Fruit fly (Drosophila melanogaster) whole organism, embryonic: ENCODE results near the gene Zip89B.
A peak's percentile ranks its signal among the peaks of the same experiment; 100 is the strongest.

Experiments used
- Abd-B ChIP-seq: fragments of 200-800 bp; sonication (Bioruptor generic); optimal IDR thresholded peaks from 2 replicates; lab custom pipeline; 2018; ENCODE audit warnings: missing biosample characterization, mild to moderate bottlenecking, missing genetic modification characterization, moderate library complexity
- CG10321 ChIP-seq: fragments of 200-800 bp; sonication (Bioruptor generic); IDR thresholded peaks from 2 replicates; pipeline ENCODE4 v1.3.6; 2022; ENCODE audit warnings: missing biosample characterization, missing genetic modification characterization
- CG10543 ChIP-seq: fragments of 200-800 bp; sonication (Bioruptor generic); optimal IDR thresholded peaks from 3 replicates; lab custom pipeline; 2017; ENCODE audit warnings: missing biosample characterization, mild to moderate bottlenecking, missing genetic modification characterization, moderate library complexity
- CG12104 ChIP-seq: fragments of 200-800 bp; sonication (Bioruptor generic); optimal IDR thresholded peaks from 3 replicates; lab custom pipeline; 2016; ENCODE audit warnings: missing biosample characterization, missing genetic modification characterization
- CG12299 ChIP-seq: fragments of 200-800 bp; sonication (Bioruptor generic); optimal IDR thresholded peaks from 2 replicates; lab custom pipeline; 2018; ENCODE audit warnings: missing biosample characterization, mild to moderate bottlenecking, missing genetic modification characterization
- CG12769 ChIP-seq: fragments of 200-800 bp; sonication (Bioruptor generic); optimal IDR thresholded peaks from 2 replicates; lab custom pipeline; 2019; ENCODE audit warnings: missing biosample characterization, mild to moderate bottlenecking, missing genetic modification characterization, moderate library complexity
- CG13296 ChIP-seq: fragments of 200-800 bp; sonication (Bioruptor generic); optimal IDR thresholded peaks from 3 replicates; lab custom pipeline; 2018; ENCODE audit warnings: missing biosample characterization, mild to moderate bottlenecking, missing genetic modification characterization
- CG13424 ChIP-seq: fragments of 200-800 bp; sonication (Bioruptor generic); optimal IDR thresholded peaks from 2 replicates; lab custom pipeline; 2019; ENCODE audit warnings: missing biosample characterization, mild to moderate bottlenecking, missing genetic modification characterization, moderate library complexity
- CG14667 ChIP-seq: fragments of 200-800 bp; sonication (Bioruptor generic); IDR thresholded peaks from 2 replicates; pipeline ENCODE4 v1.3.6; 2022; ENCODE audit warnings: missing biosample characterization, missing genetic modification characterization
- CG17186 ChIP-seq: fragments of 200-800 bp; sonication (Bioruptor generic); optimal IDR thresholded peaks from 3 replicates; lab custom pipeline; 2017; ENCODE audit warnings: missing biosample characterization, missing genetic modification reagents, missing genetic modification characterization
- CG2199 ChIP-seq: fragments of 200-800 bp; sonication (Bioruptor generic); IDR thresholded peaks from 3 replicates; pipeline ENCODE4 v1.3.6; 2022; ENCODE audit warnings: missing biosample characterization, missing genetic modification characterization
- CG2875 ChIP-seq: fragments of 200-800 bp; sonication (Bioruptor generic); optimal IDR thresholded peaks from 2 replicates; lab custom pipeline; 2017; ENCODE audit warnings: missing biosample characterization, mild to moderate bottlenecking, missing genetic modification characterization, missing genetic modification reagents
- CG4328 ChIP-seq: fragments of 200-800 bp; sonication (Bioruptor generic); optimal IDR thresholded peaks from 3 replicates; lab custom pipeline; 2017; ENCODE audit warnings: missing biosample characterization, missing genetic modification reagents, missing genetic modification characterization
- CG7928 ChIP-seq: fragments of 200-800 bp; sonication (Bioruptor generic); optimal IDR thresholded peaks from 2 replicates; lab custom pipeline; 2017; ENCODE audit warnings: missing biosample characterization, mild to moderate bottlenecking, missing genetic modification characterization
- CG8089 ChIP-seq: fragments of 200-800 bp; sonication (Bioruptor generic); optimal IDR thresholded peaks from 3 replicates; lab custom pipeline; 2016; ENCODE audit warnings: missing biosample characterization, missing genetic modification characterization
- CG8281 ChIP-seq: fragments of 200-800 bp; sonication (Bioruptor generic); optimal IDR thresholded peaks from 2 replicates; lab custom pipeline; 2018; ENCODE audit warnings: missing biosample characterization, mild to moderate bottlenecking, missing genetic modification characterization, moderate library complexity
- CG8359 ChIP-seq: fragments of 200-800 bp; sonication (Bioruptor generic); optimal IDR thresholded peaks from 2 replicates; lab custom pipeline; 2017; ENCODE audit warnings: missing biosample characterization, mild to moderate bottlenecking, missing genetic modification characterization, borderline replicate concordance
- CG9876 ChIP-seq: fragments of 200-800 bp; sonication (Bioruptor generic); optimal IDR thresholded peaks from 2 replicates; lab custom pipeline; 2016; ENCODE audit warnings: missing biosample characterization, missing genetic modification characterization
- D19A ChIP-seq: fragments of 200-800 bp; optimal IDR thresholded peaks from 3 replicates; lab custom pipeline; 2019; ENCODE audit warnings: missing biosample characterization, mild to moderate bottlenecking, missing genetic modification characterization, moderate library complexity
- Fer1 ChIP-seq: fragments of 200-800 bp; sonication (Bioruptor generic); optimal IDR thresholded peaks from 2 replicates; lab custom pipeline; 2017; ENCODE audit warnings: missing biosample characterization, mild to moderate bottlenecking, missing genetic modification characterization
- HLHmδ ChIP-seq: fragments of 200-800 bp; sonication (Bioruptor generic); optimal IDR thresholded peaks from 2 replicates; lab custom pipeline; 2018; ENCODE audit warnings: missing biosample characterization, mild to moderate bottlenecking, missing genetic modification characterization, moderate library complexity
- Med ChIP-seq: fragments of 200-800 bp; sonication (Bioruptor generic); peaks from one replicate; lab custom pipeline; 2016; ENCODE audit warnings: missing biosample characterization, missing genetic modification characterization, mild to moderate bottlenecking, inconsistent platforms, moderate library complexity
- Meics ChIP-seq: fragments of 200-800 bp; sonication (Bioruptor generic); optimal IDR thresholded peaks from 2 replicates; lab custom pipeline; 2017; ENCODE audit warnings: missing biosample characterization, mild to moderate bottlenecking, missing genetic modification characterization
- NFAT ChIP-seq: fragments of 200-800 bp; sonication (Bioruptor generic); IDR thresholded peaks from 2 replicates; pipeline ENCODE4 v1.3.6; 2022; ENCODE audit warnings: missing biosample characterization, missing genetic modification characterization
- Rfx ChIP-seq: fragments of 200-800 bp; sonication (Bioruptor generic); IDR thresholded peaks from 2 replicates; pipeline ENCODE4 v1.3.6; 2022; ENCODE audit warnings: missing biosample characterization, missing genetic modification characterization
- Sin3A ChIP-seq: fragments of >200 bp; optimal IDR thresholded peaks from 2 replicates; lab custom pipeline; 2018
- Trl ChIP-seq, 3 experiments: fragments of >200 bp in 2 of 3; fragments of 200-800 bp in 1 of 3; sonication (Bioruptor generic) in 1 of 3; optimal IDR thresholded peaks; 2 replicates in 1 of 3; 3 replicates in 2 of 3; lab custom pipeline; 2016 to 2017; ENCODE audit warnings: missing biosample characterization in 1 of 3, missing genetic modification characterization in 1 of 3
- Usf ChIP-seq: fragments of 200-800 bp; sonication (Bioruptor generic); optimal IDR thresholded peaks from 2 replicates; lab custom pipeline; 2017; ENCODE audit warnings: missing genotype, missing biosample characterization, missing genetic modification characterization
- ato ChIP-seq: fragments of 200-800 bp; sonication (Bioruptor generic); IDR thresholded peaks from 2 replicates; pipeline ENCODE4 v1.3.6; 2022; ENCODE audit warnings: missing biosample characterization, missing genetic modification characterization; ENCODE audit not compliant: partially characterized antibody
- chm ChIP-seq: fragments of 200-800 bp; sonication (Bioruptor generic); IDR thresholded peaks from 2 replicates; pipeline ENCODE4 v1.3.6; 2022; ENCODE audit warnings: missing biosample characterization, missing genetic modification characterization
- crp ChIP-seq, 2 experiments: fragments of 200-800 bp; sonication (Bioruptor generic); optimal IDR thresholded peaks; 2 replicates in 1 of 2; 3 replicates in 1 of 2; lab custom pipeline; 2017; ENCODE audit warnings: missing biosample characterization in 2 of 2, missing genetic modification characterization in 2 of 2, mild to moderate bottlenecking in 1 of 2, moderate library complexity in 1 of 2
- dysf ChIP-seq: fragments of 200-800 bp; sonication (Bioruptor generic); IDR thresholded peaks from 3 replicates; pipeline ENCODE4 v1.3.6; 2022; ENCODE audit warnings: missing biosample characterization, missing genetic modification characterization
- emc ChIP-seq: fragments of 200-800 bp; sonication (Bioruptor generic); optimal IDR thresholded peaks from 2 replicates; lab custom pipeline; 2016; ENCODE audit warnings: missing biosample characterization, missing genetic modification characterization
- en ChIP-seq: fragments of 200-800 bp; sonication (Bioruptor generic); optimal IDR thresholded peaks from 2 replicates; lab custom pipeline; 2016; ENCODE audit warnings: missing biosample characterization, missing genetic modification characterization
- eve ChIP-seq, 2 experiments: fragments of >200 bp; optimal IDR thresholded peaks; 2 replicates each; lab custom pipeline; 2017; ENCODE audit warnings: missing biosample characterization in 2 of 2, missing genetic modification characterization in 2 of 2
- grau ChIP-seq: fragments of 200-800 bp; optimal IDR thresholded peaks from 3 replicates; lab custom pipeline; 2019; ENCODE audit warnings: missing biosample characterization, mild to moderate bottlenecking, missing genetic modification characterization, moderate library complexity
- inv ChIP-seq: fragments of 200-800 bp; sonication (Bioruptor generic); IDR thresholded peaks from 2 replicates; pipeline ENCODE4 v1.3.6; 2022; ENCODE audit warnings: missing biosample characterization, missing genetic modification characterization; ENCODE audit not compliant: partially characterized antibody
- jing ChIP-seq: fragments of 200-800 bp; sonication (Bioruptor generic); optimal IDR thresholded peaks from 2 replicates; lab custom pipeline; 2018; ENCODE audit warnings: missing biosample characterization, mild to moderate bottlenecking, missing genetic modification characterization
- kah ChIP-seq: fragments of 200-800 bp; sonication (Bioruptor generic); optimal IDR thresholded peaks from 2 replicates; lab custom pipeline; 2018; ENCODE audit warnings: missing biosample characterization, mild to moderate bottlenecking, missing genetic modification characterization
- luna ChIP-seq: fragments of 200-800 bp; sonication (Bioruptor generic); optimal IDR thresholded peaks from 2 replicates; lab custom pipeline; 2016; ENCODE audit warnings: missing biosample characterization, missing genetic modification characterization
- org-1 ChIP-seq: fragments of 200-800 bp; sonication (Bioruptor generic); optimal IDR thresholded peaks from 2 replicates; lab custom pipeline; 2017; ENCODE audit warnings: missing biosample characterization, missing genetic modification characterization
- pfk ChIP-seq: fragments of 200-800 bp; sonication (Bioruptor generic); optimal IDR thresholded peaks from 2 replicates; lab custom pipeline; 2018; ENCODE audit warnings: missing biosample characterization, mild to moderate bottlenecking, missing genetic modification characterization, moderate library complexity
- repo ChIP-seq: fragments of 200-800 bp; sonication (Bioruptor generic); optimal IDR thresholded peaks from 2 replicates; lab custom pipeline; 2016; ENCODE audit warnings: missing biosample characterization, missing genetic modification characterization
- sc ChIP-seq, 3 experiments: fragments of >200 bp in 2 of 3; fragments of 200-800 bp in 1 of 3; sonication (Bioruptor generic) in 1 of 3; optimal IDR thresholded peaks; 2 replicates in 2 of 3; 3 replicates in 1 of 3; lab custom pipeline; 2017; ENCODE audit warnings: mild to moderate bottlenecking in 1 of 3, missing biosample characterization in 1 of 3, missing genetic modification characterization in 1 of 3, missing genetic modification reagents in 1 of 3
- sisA ChIP-seq: fragments of 200-800 bp; sonication (Bioruptor generic); IDR thresholded peaks from 2 replicates; pipeline ENCODE4 v1.3.6; 2022; ENCODE audit warnings: missing biosample characterization, missing genetic modification characterization
- slbo ChIP-seq: fragments of 200-800 bp; sonication (Bioruptor generic); IDR thresholded peaks from 2 replicates; pipeline ENCODE4 v1.3.6; 2022; ENCODE audit warnings: missing biosample characterization, missing genetic modification characterization
- sug ChIP-seq: fragments of 200-800 bp; optimal IDR thresholded peaks from 2 replicates; lab custom pipeline; 2019; ENCODE audit warnings: missing biosample characterization, mild to moderate bottlenecking, missing genetic modification characterization, moderate library complexity
- tna ChIP-seq: fragments of 200-800 bp; sonication (Bioruptor generic); IDR thresholded peaks from 2 replicates; pipeline ENCODE4 v1.3.6; 2022; ENCODE audit warnings: missing biosample characterization, missing genetic modification characterization; ENCODE audit not compliant: partially characterized antibody
- toy ChIP-seq: fragments of 200-800 bp; sonication (Bioruptor generic); IDR thresholded peaks from 2 replicates; pipeline ENCODE4 v1.3.6; 2022; ENCODE audit warnings: missing biosample characterization, missing genetic modification characterization
- twi ChIP-seq: fragments of 200-800 bp; optimal IDR thresholded peaks from 2 replicates; lab custom pipeline; 2019; ENCODE audit warnings: missing biosample characterization, mild to moderate bottlenecking, missing genetic modification characterization, moderate library complexity

The Zip89B gene

dm6 chr3R:16356863-16357215, 51.3 kb downstream of the Zip89B start, which contains the start of gene CG10311 (continued):
- TF ChIP-seq Usf (no peak), eve (GFP tag; optimal IDR thresholded peaks at IDR 0.05; lab: Kevin White, UChicago) (no peak), inv (GFP tag; lab: Robert Waterston, UW) (peak; percentile 28; the same call in 1 of the 2 replicates), D19A (no peak), CG8281 (tag; lab: Kevin White, UChicago) (no peak), CG9876 (GFP tag; lab: Kevin White, UChicago) (no peak), twi (tag; lab: Kevin White, UChicago) (no peak), CG12769 (no peak), CG17186 (GFP tag; lab: Kevin White, UChicago) (no peak), crp (GFP tag; optimal IDR thresholded peaks at IDR 0.05; lab: Kevin White, UChicago) (no peak), CG7928 (GFP tag; lab: Kevin White, UChicago) (no peak), CG13296 (GFP tag; lab: Kevin White, UChicago) (peak; percentile 42), Fer1 (GFP tag; lab: Kevin White, UChicago) (peak; percentile 36), grau (no peak), slbo (GFP tag; lab: Robert Waterston, UW) (peak; percentile 24; the same call in 1 of the 2 replicates), jing (GFP tag; lab: Kevin White, UChicago) (no peak), Med (peak; percentile 57), Abd-B (GFP tag; lab: Kevin White, UChicago) (no peak), Trl (optimal IDR thresholded peaks at IDR 0.05; lab: Kevin White, UChicago) (peak in 1 of 2 experiments; percentile 46), Trl (GFP tag; optimal IDR thresholded peaks at IDR 0.05; lab: Kevin White, UChicago) (no peak), CG4328 (no peak), org-1 (GFP tag; lab: Kevin White, UChicago) (no peak), CG10321 (GFP tag; lab: Robert Waterston, UW) (0 out of 2 replicates have a peak, but pooled peaks have one; percentile 9), repo (no peak), CG14667 (GFP tag; lab: Robert Waterston, UW) (no peak), dysf (no peak), kah (GFP tag; lab: Kevin White, UChicago) (no peak), pfk (no peak), CG8359 (GFP tag; lab: Kevin White, UChicago) (peak; percentile 99), chm (GFP tag; lab: Robert Waterston, UW) (peak; percentile 31; the same call in 1 of the 2 replicates), Sin3A (lab: Kevin White, UChicago) (no peak), sc (optimal IDR thresholded peaks at IDR 0.05; lab: Kevin White, UChicago) (no peak), sc (GFP tag; optimal IDR thresholded peaks at IDR 0.05; lab: Kevin White, UChicago) (no peak), tna (GFP tag; lab: Robert Waterston, UW) (no peak), NFAT (peak; percentile 28; the same call in 1 of the 2 replicates), CG12104 (GFP tag; lab: Kevin White, UChicago) (no peak), luna (no peak), en (GFP tag; lab: Kevin White, UChicago) (no peak), CG2875 (GFP tag; lab: Kevin White, UChicago) (no peak), CG10543 (GFP tag; lab: Kevin White, UChicago) (peak; percentile 71), Meics (GFP tag; lab: Kevin White, UChicago) (peak; percentile 1), CG2199 (GFP tag; lab: Robert Waterston, UW) (no peak), emc (no peak), ato (GFP tag; lab: Robert Waterston, UW) (no peak), sug (tag; lab: Kevin White, UChicago) (peak; percentile 14), CG13424 (tag; lab: Kevin White, UChicago) (no peak), HLHmδ (no peak), CG8089 (GFP tag; lab: Kevin White, UChicago) (no peak), toy (GFP tag; lab: Robert Waterston, UW) (no peak), Rfx (peak; percentile 40; the same call in 1 of the 2 replicates), sisA (GFP tag; lab: Robert Waterston, UW) (no peak), CG12299 (no peak)
